Worm (Caenorhabditis elegans) whole organism, L1 larva: ENCODE data around the gene fipr-6.

ENCODE experiments used
- C16A3.4 ChIP-seq: fragments of 150-350 bp; optimal IDR thresholded peaks from 2 replicates; lab custom pipeline; 2014; ENCODE audit warnings: missing biosample characterization, missing genetic modification characterization
- aly-2 ChIP-seq: fragments of 150-350 bp; optimal IDR thresholded peaks from 2 replicates; lab custom pipeline; 2014; ENCODE audit warnings: missing biosample characterization, missing genetic modification characterization
- blmp-1 ChIP-seq: fragments of 150-350 bp; optimal IDR thresholded peaks from 2 replicates; lab custom pipeline; 2014; ENCODE audit warnings: missing biosample characterization, missing genetic modification characterization
- ceh-63 ChIP-seq: fragments of 200-800 bp; sonication (Bioruptor generic); optimal IDR thresholded peaks from 2 replicates; lab custom pipeline; 2018; ENCODE audit warnings: mild to moderate bottlenecking, missing genetic modification characterization, missing compliant biosample characterization
- dsc-1 ChIP-seq: sonication (generic microtip); optimal IDR thresholded peaks from 2 replicates; lab custom pipeline; 2016; ENCODE audit warnings: mild to moderate bottlenecking, missing genetic modification characterization, missing compliant biosample characterization
- elt-2 ChIP-seq: sonication (generic microtip); optimal IDR thresholded peaks from 2 replicates; lab custom pipeline; 2016; ENCODE audit warnings: missing genetic modification characterization, mild to moderate bottlenecking, inconsistent platforms, missing compliant biosample characterization, missing genetic modification reagents
- ets-5 ChIP-seq: fragments of 200-800 bp; sonication (Bioruptor generic); IDR thresholded peaks from 2 replicates; pipeline ENCODE4 v1.3.6; 2022; ENCODE audit warnings: missing genetic modification characterization, missing compliant biosample characterization
- fkh-8 ChIP-seq: sonication (generic microtip); optimal IDR thresholded peaks from 2 replicates; lab custom pipeline; 2016; ENCODE audit warnings: mild to moderate bottlenecking, missing genetic modification characterization, missing compliant biosample characterization
- hlh-4 ChIP-seq: sonication (generic microtip); optimal IDR thresholded peaks from 2 replicates; lab custom pipeline; 2016; ENCODE audit warnings: mild to moderate bottlenecking, missing genetic modification characterization, missing compliant biosample characterization
- jun-1 ChIP-seq: fragments of 150-350 bp; optimal IDR thresholded peaks from 2 replicates; lab custom pipeline; 2014; ENCODE audit warnings: missing biosample characterization, missing genetic modification reagents, missing genetic modification characterization
- lin-13 ChIP-seq: fragments of 150-350 bp; optimal IDR thresholded peaks from 2 replicates; lab custom pipeline; 2014; ENCODE audit warnings: missing biosample characterization, missing genetic modification reagents, missing genetic modification characterization
- lin-14 ChIP-seq: fragments of 200-800 bp; sonication (Bioruptor generic); optimal IDR thresholded peaks from 2 replicates; lab custom pipeline; 2018; ENCODE audit warnings: mild to moderate bottlenecking, missing genetic modification characterization, moderate library complexity, missing compliant biosample characterization
- lin-15B ChIP-seq: fragments of 150-350 bp; sonication (generic microtip); optimal IDR thresholded peaks from 3 replicates; lab custom pipeline; 2014; ENCODE audit warnings: missing biosample characterization, missing genetic modification characterization
- lin-35 ChIP-seq, 2 experiments: fragments of 150-350 bp; optimal IDR thresholded peaks; 2 replicates each; lab custom pipeline; 2014; ENCODE audit warnings: missing biosample characterization in 2 of 2, missing genetic modification characterization in 2 of 2, missing genetic modification reagents in 2 of 2
- lir-3 ChIP-seq: sonication (generic microtip); optimal IDR thresholded peaks from 2 replicates; lab custom pipeline; 2016; ENCODE audit warnings: mild to moderate bottlenecking, missing genetic modification characterization, moderate library complexity, missing compliant biosample characterization; ENCODE audit not compliant: poor library complexity
- mef-2 ChIP-seq: fragments of 150-350 bp; optimal IDR thresholded peaks from 2 replicates; lab custom pipeline; 2014; ENCODE audit warnings: missing biosample characterization, missing genetic modification characterization
- nhr-11 ChIP-seq: fragments of 150-350 bp; optimal IDR thresholded peaks from 2 replicates; lab custom pipeline; 2014; ENCODE audit warnings: missing biosample characterization, missing genetic modification characterization
- nhr-12 ChIP-seq: sonication (generic microtip); optimal IDR thresholded peaks from 2 replicates; lab custom pipeline; 2017; ENCODE audit warnings: missing biosample characterization, missing genetic modification characterization
- nhr-237 ChIP-seq: fragments of 150-350 bp; optimal IDR thresholded peaks from 2 replicates; lab custom pipeline; 2014; ENCODE audit warnings: missing biosample characterization, missing genetic modification characterization
- nhr-47 ChIP-seq: sonication (generic microtip); optimal IDR thresholded peaks from 2 replicates; lab custom pipeline; 2016; ENCODE audit warnings: mild to moderate bottlenecking, missing genetic modification characterization, moderate library complexity, missing compliant biosample characterization
- nhr-71 ChIP-seq: sonication (generic microtip); optimal IDR thresholded peaks from 2 replicates; lab custom pipeline; 2016; ENCODE audit warnings: mild to moderate bottlenecking, missing genetic modification characterization, moderate library complexity, missing compliant biosample characterization
- nhr-90 ChIP-seq: sonication (generic microtip); optimal IDR thresholded peaks from 2 replicates; lab custom pipeline; 2016; ENCODE audit warnings: mild to moderate bottlenecking, missing genetic modification characterization, missing compliant biosample characterization; ENCODE audit not compliant: poor library complexity
- pax-3 ChIP-seq: fragments of 200-800 bp; sonication (Bioruptor generic); optimal IDR thresholded peaks from 2 replicates; lab custom pipeline; 2018; ENCODE audit warnings: mild to moderate bottlenecking, missing genetic modification characterization, moderate library complexity, missing compliant biosample characterization
- pqm-1 ChIP-seq: sonication (generic microtip); optimal IDR thresholded peaks from 3 replicates; lab custom pipeline; 2017; ENCODE audit warnings: missing biosample characterization, missing genetic modification characterization
- skn-1 ChIP-seq: fragments of 150-350 bp; optimal IDR thresholded peaks from 2 replicates; lab custom pipeline; 2014; ENCODE audit warnings: missing biosample characterization, missing genetic modification characterization
- sox-4 ChIP-seq: sonication (generic microtip); optimal IDR thresholded peaks from 2 replicates; lab custom pipeline; 2016; ENCODE audit warnings: missing genetic modification characterization, missing compliant biosample characterization
- sptf-1 ChIP-seq: fragments of 150-350 bp; optimal IDR thresholded peaks from 2 replicates; lab custom pipeline; 2014; ENCODE audit warnings: missing biosample characterization, missing genetic modification characterization
- unc-98 ChIP-seq: fragments of 200-800 bp; sonication (Bioruptor generic); IDR thresholded peaks from 2 replicates; pipeline ENCODE4 v1.3.6; 2022; ENCODE audit warnings: missing genetic modification characterization, missing compliant biosample characterization
- vab-15 ChIP-seq: sonication (generic microtip); optimal IDR thresholded peaks from 2 replicates; lab custom pipeline; 2017; ENCODE audit warnings: missing genotype, mild to moderate bottlenecking, missing genetic modification characterization, missing compliant biosample characterization
- xbp-1 ChIP-seq: sonication (generic microtip); optimal IDR thresholded peaks from 2 replicates; lab custom pipeline; 2016; ENCODE audit warnings: missing genetic modification characterization, missing compliant biosample characterization
- zag-1 ChIP-seq: fragments of 150-350 bp; optimal IDR thresholded peaks from 2 replicates; lab custom pipeline; 2014; ENCODE audit warnings: missing biosample characterization, missing genetic modification characterization
- ztf-11 ChIP-seq, 2 experiments: sonication (generic microtip); optimal IDR thresholded peaks; 2 replicates each; lab custom pipeline; 2016 to 2017; ENCODE audit warnings: missing genetic modification characterization in 2 of 2, missing biosample characterization in 1 of 2, missing compliant biosample characterization in 1 of 2

The fipr-6 gene

DNA sequence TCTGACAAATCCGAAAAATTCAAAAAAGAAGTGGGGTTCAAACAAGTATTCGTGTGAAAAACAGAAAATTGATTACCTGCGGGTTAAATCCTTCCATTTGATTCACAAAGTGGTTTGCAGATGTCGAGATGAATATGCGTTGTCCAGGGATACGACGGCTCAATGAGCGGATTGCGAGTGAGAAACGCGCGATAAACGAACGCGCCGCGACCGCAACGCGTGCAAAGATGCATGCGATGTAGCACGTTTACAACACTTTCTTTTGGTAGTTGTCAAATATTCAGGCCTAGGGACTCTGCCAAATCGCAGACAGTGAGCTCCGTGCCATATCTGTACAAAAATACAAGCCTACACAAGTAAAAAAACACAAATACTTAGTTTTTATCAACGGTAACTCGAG is 7.6 kb downstream of the fipr-6 start, which contains the start of gene fubl-1 (continued):
- TF ChIP-seq vab-15 (tag; lab: Kevin White, UChicago) (no peak), jun-1 (tag; lab: Kevin White, UChicago) (no peak), lin-35 (GFP tag; optimal IDR thresholded peaks at IDR 0.05; lab: Kevin White, UChicago) (peak; percentile 50 to 64), aly-2 (no peak), nhr-90 (tag; lab: Kevin White, UChicago) (no peak), lin-15B (tag; lab: Kevin White, UChicago) (peak; percentile 55), blmp-1 (tag; lab: Kevin White, UChicago) (peak; percentile 13), xbp-1 (tag; lab: Kevin White, UChicago) (peak; percentile 10), mef-2 (no peak), hlh-4 (tag; lab: Kevin White, UChicago) (no peak)

DNA sequence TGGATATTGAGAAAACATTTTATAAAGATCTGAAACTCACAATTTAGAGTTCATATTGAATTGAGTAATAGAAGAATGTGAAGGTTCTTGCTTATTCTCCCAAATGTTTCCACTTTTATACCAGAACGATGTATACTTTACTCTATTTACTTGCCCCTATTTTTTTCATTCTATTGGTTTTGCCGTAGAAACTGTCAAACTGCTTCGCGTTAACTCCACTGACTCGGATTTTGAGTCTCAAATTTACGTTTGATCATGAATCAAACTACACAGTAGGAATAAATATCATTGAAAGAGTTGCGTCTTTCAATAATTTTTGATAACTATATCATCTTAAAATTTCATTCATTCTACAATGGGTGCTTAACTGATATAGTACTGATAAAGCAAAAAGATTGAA is 8.8 kb downstream of the fipr-6 start, which contains the start of gene fipr-8:
Gene fipr-8, minus strand, starts transcription at position 101 of the 400 bp plus-strand sequence.
- no peak for TF ChIP-seq sptf-1 (tag; lab: Kevin White, UChicago)
- no peak for TF ChIP-seq nhr-11
- no peak for TF ChIP-seq vab-15 (tag; lab: Kevin White, UChicago)
- no peak for TF ChIP-seq skn-1 (tag; lab: Kevin White, UChicago)
- no peak for TF ChIP-seq nhr-71 (tag; lab: Kevin White, UChicago)
- no peak for TF ChIP-seq lir-3 (tag; lab: Kevin White, UChicago)
- TF ChIP-seq lin-15B (tag; lab: Kevin White, UChicago) = no peak

DNA sequence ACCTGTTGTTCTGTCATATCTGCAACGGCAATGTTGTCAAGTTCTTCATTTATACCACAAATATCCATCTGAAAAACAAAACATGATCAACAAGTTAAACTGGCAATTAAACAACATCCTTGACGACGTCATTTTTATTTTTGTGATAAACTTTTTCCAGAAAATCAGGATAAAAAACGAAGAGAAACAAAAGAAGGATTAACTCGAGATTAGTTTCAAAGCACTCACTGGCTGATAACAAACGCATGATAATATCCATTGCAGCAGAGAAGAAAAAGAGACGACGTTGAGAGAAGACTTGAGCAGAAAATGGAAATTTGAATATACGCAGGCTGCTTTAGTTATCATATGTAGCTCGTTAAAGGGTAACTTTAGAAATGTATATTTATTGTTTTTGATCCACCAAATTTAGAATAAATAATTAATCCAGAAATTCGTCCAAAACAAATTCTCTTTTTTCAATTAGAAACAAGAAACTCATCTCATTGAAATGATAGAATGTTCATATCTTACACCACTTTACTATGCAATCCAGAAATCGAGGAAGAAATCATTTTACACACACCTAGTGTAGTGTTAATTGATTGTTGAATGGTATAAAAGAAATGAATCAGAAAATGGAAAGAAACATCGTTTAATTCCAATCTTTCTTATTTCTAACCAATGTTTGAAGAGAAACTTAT is 10.2 kb downstream of the fipr-6 start, which contains the start of the genes C12D8.21 and col-148:
Gene C12D8.21, minus strand, starts transcription at position 68 of the 683 bp plus-strand sequence.
Gene col-148, plus strand, starts transcription at position 633 of the 683 bp plus-strand sequence.
- TF ChIP-seq nhr-71 (tag; lab: Kevin White, UChicago) (peak; percentile 11), zag-1 (no peak), lin-14 (GFP tag; lab: Kevin White, UChicago) (no peak), fkh-8 (peak; percentile 72), sox-4 (tag; lab: Kevin White, UChicago) (peak; percentile 22), pax-3 (peak; percentile 62), nhr-47 (tag; lab: Kevin White, UChicago) (peak; percentile 35), dsc-1 (peak; percentile 96)

DNA sequence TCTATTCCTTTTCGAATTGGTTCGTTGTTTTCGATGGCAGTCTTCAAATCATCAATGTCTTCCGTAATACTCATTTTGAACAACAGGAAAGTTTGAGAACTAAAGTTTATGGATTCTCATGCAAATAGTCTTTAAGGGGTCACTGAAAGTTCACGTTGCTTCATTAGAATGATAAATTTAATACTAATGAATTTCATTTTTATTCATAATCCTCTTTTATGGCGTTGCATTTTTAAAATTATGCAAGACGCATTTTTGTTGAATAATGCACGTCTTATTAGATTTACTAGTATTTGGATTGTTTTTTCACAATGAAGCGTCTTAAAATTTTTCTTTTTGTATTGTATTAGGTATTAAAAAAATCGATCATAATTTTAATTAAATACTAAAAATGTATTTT is 12.1 kb downstream of the fipr-6 start, which contains the start of gene C12D8.9:
Gene C12D8.9, minus strand, starts transcription at position 101 of the 400 bp plus-strand sequence.
- no peak for TF ChIP-seq ets-5 (GFP tag; lab: Robert Waterston, UW)
- no peak for TF ChIP-seq pqm-1 (tag; lab: Kevin White, UChicago)
- TF ChIP-seq ztf-11 (tag; optimal IDR thresholded peaks at IDR 0.05; lab: Kevin White, UChicago) = no peak
- TF ChIP-seq unc-98 (GFP tag; lab: Robert Waterston, UW) = no peak
- no peak for TF ChIP-seq lin-13 (GFP tag; lab: Kevin White, UChicago)
- no peak for TF ChIP-seq lin-14 (GFP tag; lab: Kevin White, UChicago)
- no peak for TF ChIP-seq elt-2 (tag; lab: Kevin White, UChicago)
- TF ChIP-seq blmp-1 (tag; lab: Kevin White, UChicago) = no peak
- TF ChIP-seq nhr-237 (tag; lab: Kevin White, UChicago) = no peak

DNA sequence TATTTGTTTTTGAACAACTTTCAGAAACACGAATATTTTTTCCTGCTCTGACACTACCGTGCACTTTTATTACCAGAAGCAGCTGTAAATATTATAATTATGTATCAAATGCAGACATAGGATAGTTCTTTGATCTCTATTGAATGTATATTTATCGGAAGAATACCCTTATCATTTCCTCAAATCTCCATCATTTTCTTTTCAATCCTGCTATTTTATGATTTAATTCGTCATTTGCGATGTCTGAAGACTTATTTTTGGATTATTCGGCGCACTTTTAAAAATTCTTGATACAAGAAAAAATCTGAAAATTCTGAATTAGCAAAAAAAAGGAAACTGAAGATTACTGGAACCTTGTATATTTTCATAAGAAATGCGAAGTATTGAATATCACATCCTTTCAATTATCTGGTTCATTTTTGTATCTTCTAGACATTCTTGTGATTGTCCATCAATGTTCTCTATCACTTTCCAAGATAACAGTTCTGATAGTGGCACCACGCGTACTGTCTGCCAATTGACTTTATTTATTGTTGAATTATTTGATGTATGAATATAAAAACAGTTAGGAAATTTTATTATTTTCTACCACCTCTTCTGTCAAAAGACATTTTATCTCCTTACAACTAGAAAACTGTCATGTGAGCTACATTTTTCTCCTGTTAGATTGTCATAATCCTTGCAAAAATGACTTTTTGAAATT is 13.1 kb downstream of the fipr-6 start:
- peak; percentile 34 for TF ChIP-seq elt-2 (tag; lab: Kevin White, UChicago)
- peak; percentile 73 for TF ChIP-seq dsc-1
- no peak for TF ChIP-seq C16A3.4 (tag; lab: Kevin White, UChicago)
- TF ChIP-seq mef-2 = no peak
- peak; percentile 11 for TF ChIP-seq fkh-8
- no peak for TF ChIP-seq nhr-12 (tag; lab: Kevin White, UChicago)
- TF ChIP-seq skn-1 (tag; lab: Kevin White, UChicago) = no peak
- TF ChIP-seq ceh-63 = no peak
- TF ChIP-seq, all 84 proteins: peak for 3
